Worm (Caenorhabditis elegans) whole organism, young adult: ENCODE results near the gene paf-2.

ENCODE experiments used
- B0261.1 ChIP-seq: sonication (generic microtip); optimal IDR thresholded peaks from 2 replicates; lab custom pipeline; 2016; ENCODE audit warnings: mild to moderate bottlenecking, missing genetic modification characterization, moderate library complexity, missing compliant biosample characterization
- F37B4.10 ChIP-seq: fragments of 200-800 bp; sonication (Bioruptor generic); IDR thresholded peaks from 2 replicates; pipeline ENCODE4 v1.3.6; 2022; ENCODE audit warnings: missing genetic modification characterization, missing compliant biosample characterization
- F39B2.1 ChIP-seq: fragments of 200-800 bp; sonication (Bioruptor generic); IDR thresholded peaks from 2 replicates; pipeline ENCODE4 v1.3.6; 2022; ENCODE audit warnings: missing genetic modification reagents, missing genetic modification characterization, missing compliant biosample characterization
- T07F8.4 ChIP-seq: sonication (generic microtip); optimal IDR thresholded peaks from 2 replicates; lab custom pipeline; 2016; ENCODE audit warnings: mild to moderate bottlenecking, missing genetic modification characterization, moderate library complexity, missing compliant biosample characterization
- Y53F4B.3 ChIP-seq: fragments of 200-800 bp; sonication (Bioruptor generic); IDR thresholded peaks from 2 replicates; pipeline ENCODE4 v1.3.6; 2022; ENCODE audit warnings: missing genetic modification reagents, missing genetic modification characterization, missing compliant biosample characterization
- Y56A3A.18 ChIP-seq: fragments of 200-800 bp; sonication (Bioruptor generic); IDR thresholded peaks from 2 replicates; pipeline ENCODE4 v1.3.6; 2022; ENCODE audit warnings: missing genetic modification reagents, missing genetic modification characterization, missing compliant biosample characterization
- Y67H2A.10 ChIP-seq: fragments of 200-800 bp; sonication (Bioruptor generic); conservative IDR thresholded peaks from 2 replicates; pipeline ENCODE4 v1.3.6; 2022; ENCODE audit warnings: missing genetic modification reagents, missing genetic modification characterization, missing compliant biosample characterization
- Y95B8A.8 ChIP-seq: fragments of 200-800 bp; sonication (Bioruptor generic); IDR thresholded peaks from 2 replicates; pipeline ENCODE4 v1.3.6; 2022; ENCODE audit warnings: missing genetic modification reagents, missing genetic modification characterization, missing compliant biosample characterization
- aptf-3 ChIP-seq: fragments of 200-800 bp; sonication (Bioruptor generic); IDR thresholded peaks from 2 replicates; pipeline ENCODE4 v1.3.6; 2022; ENCODE audit warnings: missing genetic modification characterization, missing compliant biosample characterization
- bed-2 ChIP-seq: fragments of 200-800 bp; sonication (Bioruptor generic); IDR thresholded peaks from 2 replicates; pipeline ENCODE4 v1.3.6; 2022; ENCODE audit warnings: missing genetic modification reagents, missing genetic modification characterization, missing compliant biosample characterization
- cebp-1 ChIP-seq, 2 experiments: fragments of 200-800 bp in 1 of 2; sonication (Bioruptor generic) in 1 of 2; sonication (generic microtip) in 1 of 2; IDR thresholded peaks in 1 of 2; optimal IDR thresholded peaks in 1 of 2; 2 replicates each; pipeline versions ENCODE4 v1.3.6 to Lab custom; 2017 to 2022; ENCODE audit warnings: missing compliant biosample characterization in 2 of 2, missing genetic modification characterization in 2 of 2, mild to moderate bottlenecking in 1 of 2, missing genetic modification reagents in 1 of 2, moderate library complexity in 1 of 2
- ceh-100 ChIP-seq: fragments of 200-800 bp; sonication (Bioruptor generic); IDR thresholded peaks from 2 replicates; pipeline ENCODE4 v1.3.6; 2022; ENCODE audit warnings: missing genetic modification reagents, missing genetic modification characterization, missing compliant biosample characterization
- ceh-40 ChIP-seq: fragments of 200-800 bp; sonication (Bioruptor generic); IDR thresholded peaks from 2 replicates; pipeline ENCODE4 v1.3.6; 2022; ENCODE audit warnings: missing genetic modification characterization, missing compliant biosample characterization
- ceh-58 ChIP-seq: fragments of 200-800 bp; sonication (Bioruptor generic); IDR thresholded peaks from 2 replicates; pipeline ENCODE4 v1.3.6; 2022; ENCODE audit warnings: missing genetic modification characterization, missing compliant biosample characterization
- chd-7 ChIP-seq: sonication (generic microtip); optimal IDR thresholded peaks from 2 replicates; lab custom pipeline; 2016; ENCODE audit warnings: mild to moderate bottlenecking, missing genetic modification characterization, moderate library complexity, missing compliant biosample characterization
- egl-18 ChIP-seq: fragments of 200-800 bp; sonication (Bioruptor generic); IDR thresholded peaks from 2 replicates; pipeline ENCODE4 v1.3.6; 2022; ENCODE audit warnings: missing genetic modification reagents, missing genetic modification characterization, missing compliant biosample characterization
- egl-44 ChIP-seq: fragments of 200-800 bp; sonication (Bioruptor generic); IDR thresholded peaks from 2 replicates; pipeline ENCODE4 v1.3.6; 2022; ENCODE audit warnings: missing genetic modification reagents, missing genetic modification characterization, missing compliant biosample characterization
- ekl-4 ChIP-seq: fragments of 200-800 bp; sonication (Bioruptor generic); IDR thresholded peaks from 2 replicates; pipeline ENCODE4 v1.3.6; 2022; ENCODE audit warnings: missing genetic modification reagents, missing genetic modification characterization, missing compliant biosample characterization
- ets-4 ChIP-seq: fragments of 200-800 bp; sonication (Bioruptor generic); optimal IDR thresholded peaks from 2 replicates; lab custom pipeline; 2018; ENCODE audit warnings: mild to moderate bottlenecking, missing genetic modification characterization, missing compliant biosample characterization
- fkh-3 ChIP-seq: sonication (generic microtip); optimal IDR thresholded peaks from 2 replicates; lab custom pipeline; 2016; ENCODE audit warnings: mild to moderate bottlenecking, missing genetic modification characterization, missing compliant biosample characterization
- gei-17 ChIP-seq: fragments of 200-800 bp; sonication (Bioruptor generic); optimal IDR thresholded peaks from 2 replicates; lab custom pipeline; 2018; ENCODE audit warnings: mild to moderate bottlenecking, missing genetic modification characterization, missing compliant biosample characterization
- hrde-1 ChIP-seq: sonication (generic microtip); optimal IDR thresholded peaks from 2 replicates; lab custom pipeline; 2016; ENCODE audit warnings: missing genetic modification characterization, mild to moderate bottlenecking, missing compliant biosample characterization, moderate library complexity, missing genotype, missing genetic modification reagents, borderline replicate concordance
- mel-28 ChIP-seq: sonication (generic microtip); optimal IDR thresholded peaks from 2 replicates; lab custom pipeline; 2016; ENCODE audit warnings: borderline replicate concordance, mild to moderate bottlenecking, missing genetic modification characterization, missing compliant biosample characterization
- nfyb-1 ChIP-seq: fragments of 200-800 bp; sonication (Bioruptor generic); IDR thresholded peaks from 2 replicates; pipeline ENCODE4 v1.3.6; 2022; ENCODE audit warnings: missing genetic modification reagents, missing genetic modification characterization, missing compliant biosample characterization
- nhr-120 ChIP-seq: fragments of 200-800 bp; sonication (Bioruptor generic); IDR thresholded peaks from 2 replicates; pipeline ENCODE4 v1.3.6; 2022; ENCODE audit warnings: missing genetic modification characterization, missing compliant biosample characterization
- nhr-80 ChIP-seq: sonication (generic microtip); optimal IDR thresholded peaks from 2 replicates; lab custom pipeline; 2016; ENCODE audit warnings: missing genetic modification characterization, missing compliant biosample characterization
- sea-2 ChIP-seq: fragments of 200-800 bp; sonication (Bioruptor generic); IDR thresholded peaks from 2 replicates; pipeline ENCODE4 v1.3.6; 2022; ENCODE audit warnings: missing genetic modification characterization, missing compliant biosample characterization
- snpc-1.1 ChIP-seq: sonication (generic microtip); optimal IDR thresholded peaks from 2 replicates; lab custom pipeline; 2017; ENCODE audit warnings: missing genetic modification characterization, mild to moderate bottlenecking, missing compliant biosample characterization, antibody characterized with exemption, moderate library complexity, missing genotype, missing genetic modification reagents; ENCODE audit not compliant: insufficient read depth
- snpc-1.3 ChIP-seq: sonication (generic microtip); optimal IDR thresholded peaks from 2 replicates; lab custom pipeline; 2017; ENCODE audit warnings: missing genetic modification characterization, mild to moderate bottlenecking, missing compliant biosample characterization, antibody characterized with exemption, moderate library complexity, missing genotype, missing genetic modification reagents; ENCODE audit not compliant: insufficient read depth
- tbp1 ChIP-seq: fragments of 200-800 bp; sonication (Bioruptor generic); optimal IDR thresholded peaks from 2 replicates; lab custom pipeline; 2018; ENCODE audit warnings: mild to moderate bottlenecking, missing genetic modification characterization, missing compliant biosample characterization
- tbx-9 ChIP-seq: sonication (generic microtip); optimal IDR thresholded peaks from 2 replicates; lab custom pipeline; 2016; ENCODE audit warnings: borderline replicate concordance, missing genetic modification characterization, inconsistent platforms, missing compliant biosample characterization
- unc-130 ChIP-seq: sonication (generic microtip); optimal IDR thresholded peaks from 2 replicates; lab custom pipeline; 2016; ENCODE audit warnings: missing genetic modification reagents, missing genetic modification characterization, missing compliant biosample characterization
- unc-62 ChIP-seq: fragments of 150-350 bp; optimal IDR thresholded peaks from 2 replicates; lab custom pipeline; 2014; ENCODE audit warnings: missing biosample characterization, missing genetic modification reagents, missing genetic modification characterization
- ztf-22 ChIP-seq: fragments of 200-800 bp; sonication (Bioruptor generic); optimal IDR thresholded peaks from 2 replicates; lab custom pipeline; 2018; ENCODE audit warnings: mild to moderate bottlenecking, missing genetic modification characterization, moderate library complexity, missing compliant biosample characterization
- ztf-3 ChIP-seq: fragments of 200-800 bp; sonication (Bioruptor generic); optimal IDR thresholded peaks from 2 replicates; lab custom pipeline; 2018; ENCODE audit warnings: mild to moderate bottlenecking, missing genetic modification characterization, missing compliant biosample characterization

The paf-2 gene

DNA sequence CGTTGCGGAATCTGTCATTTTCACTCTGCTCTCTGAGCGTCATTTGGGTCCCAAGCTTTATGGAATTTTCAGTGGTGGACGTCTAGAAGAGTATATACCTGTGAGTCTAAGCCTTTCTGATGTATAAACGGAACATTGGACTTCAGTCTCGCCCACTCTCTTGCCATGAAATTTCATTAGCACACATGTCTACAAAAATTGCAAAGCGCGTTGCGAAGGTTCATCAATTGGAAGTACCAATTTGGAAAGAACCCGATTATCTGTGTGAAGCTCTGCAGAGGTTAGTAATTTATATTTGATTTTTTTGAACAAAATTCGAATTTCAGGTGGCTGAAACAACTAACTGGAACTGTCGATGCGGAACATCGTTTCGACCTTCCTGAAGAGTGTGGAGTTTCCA, 7.7 kb downstream of the paf-2 start:
- TF ChIP-seq Y95B8A.8 (GFP tag; lab: Robert Waterston, UW), result no peak
- TF ChIP-seq Y56A3A.18 (GFP tag; lab: Robert Waterston, UW), result no peak
- TF ChIP-seq ceh-58 (GFP tag; lab: Robert Waterston, UW), result no peak
- TF ChIP-seq ekl-4 (GFP tag; lab: Robert Waterston, UW), result no peak
- no peak for TF ChIP-seq Y53F4B.3 (GFP tag; lab: Robert Waterston, UW)
- TF ChIP-seq nfyb-1 (GFP tag; lab: Robert Waterston, UW), result no peak
- no peak for TF ChIP-seq mel-28 (tag; lab: Kevin White, UChicago)
- TF ChIP-seq ztf-3 (GFP tag; lab: Kevin White, UChicago), result no peak
- TF ChIP-seq fkh-3 (tag; lab: Kevin White, UChicago), result no peak
- TF ChIP-seq aptf-3 (GFP tag; lab: Robert Waterston, UW), result no peak
- no peak for TF ChIP-seq T07F8.4 (tag; lab: Kevin White, UChicago)
- TF ChIP-seq snpc-1.1, result no peak
- no peak for TF ChIP-seq chd-7 (tag; lab: Kevin White, UChicago)
- TF ChIP-seq tbp1 (GFP tag; lab: Kevin White, UChicago), result no peak
- TF ChIP-seq Y67H2A.10 (GFP tag; lab: Robert Waterston, UW), result no peak
- TF ChIP-seq ceh-100, result no peak
- TF ChIP-seq ztf-22 (GFP tag; lab: Kevin White, UChicago), result no peak

DNA sequence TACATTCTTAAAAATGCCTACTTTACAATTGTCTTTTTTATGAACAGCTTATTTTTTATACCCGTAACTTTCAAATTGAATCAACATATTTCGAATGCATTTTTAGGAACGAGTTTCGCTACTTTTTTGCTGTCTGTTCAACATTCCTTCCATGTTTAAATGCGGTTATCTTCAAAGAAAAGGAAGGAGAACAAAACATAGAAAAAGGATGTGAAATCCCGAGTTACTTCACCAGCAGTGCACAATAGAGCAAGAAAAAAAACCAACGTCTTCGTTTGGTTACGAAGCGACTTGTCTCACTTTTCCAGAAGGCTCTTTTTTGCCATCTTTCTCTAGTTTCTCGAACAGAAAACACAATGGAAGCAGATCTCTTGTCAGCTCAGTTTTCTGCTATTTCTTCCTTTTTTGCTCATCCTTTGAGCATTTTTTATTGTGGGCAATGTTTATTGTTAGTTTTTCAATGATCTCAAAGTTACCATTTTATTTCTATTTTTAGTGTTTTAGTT, 11.8 kb downstream of the paf-2 start, which contains the start of gene cka-2:
TSS of gene cka-2 (plus strand) at position 456 of the 506 bp plus-strand sequence.
- no peak for TF ChIP-seq nhr-80 (tag; lab: Kevin White, UChicago)
- no peak for TF ChIP-seq F39B2.1 (GFP tag; lab: Robert Waterston, UW)
- TF ChIP-seq cebp-1 (GFP tag; IDR thresholded peaks at IDR 0.05; lab: Robert Waterston, UW), result no peak
- no peak for TF ChIP-seq cebp-1 (tag; optimal IDR thresholded peaks at IDR 0.05; lab: Kevin White, UChicago)
- no peak for TF ChIP-seq ets-4 (GFP tag; lab: Kevin White, UChicago)
- TF ChIP-seq gei-17, result no peak
- TF ChIP-seq sea-2, result no peak
- TF ChIP-seq hrde-1 (tag; lab: Kevin White, UChicago), result no peak
- no peak for TF ChIP-seq tbx-9 (tag; lab: Kevin White, UChicago)
- TF ChIP-seq snpc-1.1, result no peak
- no peak for TF ChIP-seq unc-62 (GFP tag; lab: Kevin White, UChicago)
- TF ChIP-seq nhr-120 (GFP tag; lab: Robert Waterston, UW), result no peak
- TF ChIP-seq egl-44, result no peak
- TF ChIP-seq B0261.1, result no peak
- no peak for TF ChIP-seq chd-7 (tag; lab: Kevin White, UChicago)
- no peak for TF ChIP-seq snpc-1.3 (tag; lab: Kevin White, UChicago)
- TF ChIP-seq F37B4.10 (GFP tag; lab: Robert Waterston, UW), result no peak
- TF ChIP-seq bed-2, result no peak
- TF ChIP-seq ceh-40 (GFP tag; lab: Robert Waterston, UW), result no peak
- no peak for TF ChIP-seq egl-18 (GFP tag; lab: Robert Waterston, UW)
- no peak for TF ChIP-seq unc-130

DNA sequence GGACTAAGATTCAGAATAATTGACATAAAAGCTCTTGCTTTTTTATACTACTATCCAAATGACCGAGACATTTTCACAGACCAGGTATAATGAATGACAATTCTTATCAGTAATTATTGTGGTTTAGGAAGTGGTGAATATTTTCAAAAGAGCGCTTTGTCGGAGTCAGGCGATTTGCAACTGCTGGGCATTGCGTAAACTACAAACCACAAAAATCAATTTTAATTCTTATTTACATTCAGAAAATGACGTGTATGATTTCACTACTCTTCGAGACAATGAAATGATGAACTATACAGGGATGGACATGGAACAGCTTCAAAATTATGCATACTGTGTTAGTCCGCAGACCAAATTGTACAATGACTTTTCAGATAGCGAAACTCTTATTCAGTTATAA, 13.1 kb downstream of the paf-2 start:
- TF ChIP-seq F37B4.10 (GFP tag; lab: Robert Waterston, UW), result no peak
- TF ChIP-seq nhr-80 (tag; lab: Kevin White, UChicago), result peak; percentile 65
